Fruit fly (Drosophila melanogaster): Measurements from ENCODE around the gene CG33061.

CG33061 gene

DNA sequence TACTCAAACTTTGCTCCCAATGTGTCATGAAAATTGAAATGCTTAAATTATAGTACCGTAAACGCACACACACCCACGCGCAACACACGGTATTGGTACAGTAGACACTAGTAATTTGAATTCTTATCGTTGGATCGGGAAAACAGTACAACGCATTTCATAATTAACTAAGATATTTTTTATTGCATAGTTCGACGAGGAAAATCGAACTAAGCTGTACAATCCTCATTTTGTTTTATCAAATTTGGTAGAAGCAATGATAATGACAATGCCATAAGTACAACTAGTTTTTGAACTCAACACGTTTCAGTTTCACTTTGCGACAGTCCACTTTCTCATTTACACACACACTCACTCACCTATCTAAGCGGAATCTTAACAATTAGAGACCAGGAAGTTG is 51.2 kb downstream of the CG33061 start (continued):
- TF ChIP-seq prd (optimal IDR thresholded peaks at IDR 0.05) (no peak), prd (GFP tag; IDR thresholded peaks at IDR 0.05) (peak; percentile 67; the same call in 2 of the 3 replicates), CG9215 (GFP tag; IDR thresholded peaks at IDR 0.05) (no peak; the same call in 1 of the 2 replicates), tgo (GFP tag; IDR thresholded peaks at IDR 0.05) (peak; percentile 58), CG13296 (GFP tag; optimal IDR thresholded peaks at IDR 0.05) (peak; percentile 76), CTCF (GFP tag; optimal IDR thresholded peaks at IDR 0.05) (no peak), Myb (GFP tag; optimal IDR thresholded peaks at IDR 0.05) (no peak), h (optimal IDR thresholded peaks at IDR 0.05) (no peak), Jarid2 (GFP tag; optimal IDR thresholded peaks at IDR 0.05) (peak; percentile 14), kah (GFP tag; optimal IDR thresholded peaks at IDR 0.05) (peak; percentile 16), dmrt99B (tag; optimal IDR thresholded peaks at IDR 0.05) (peak; percentile 80), Doc2 (GFP tag; IDR thresholded peaks at IDR 0.05) (no peak), Ssrp (tag; optimal IDR thresholded peaks at IDR 0.05) (peak; percentile 59), Hr78 (GFP tag; optimal IDR thresholded peaks at IDR 0.05) (peak in 1 of 2 experiments; percentile 41), CG18619 (GFP tag; optimal IDR thresholded peaks at IDR 0.05) (peak; percentile 63), CG2202 (tag; optimal IDR thresholded peaks at IDR 0.05) (peak; percentile 28), run (tag; optimal IDR thresholded peaks at IDR 0.05) (peak; percentile 31), CG6254 (GFP tag; optimal IDR thresholded peaks at IDR 0.05) (no peak), Mrtf (GFP tag; IDR thresholded peaks at IDR 0.05) (peak; percentile 50; the same call in 1 of the 3 replicates), bigmax (GFP tag; optimal IDR thresholded peaks at IDR 0.05) (no peak), Gug (GFP tag; IDR thresholded peaks at IDR 0.05) (peak; percentile 44; the same call in 2 of the 4 replicates), Dip3 (GFP tag; optimal IDR thresholded peaks at IDR 0.05) (peak; percentile 45), CG11723 (GFP tag; optimal IDR thresholded peaks at IDR 0.05) (peak; percentile 46), wor (GFP tag; IDR thresholded peaks at IDR 0.05) (peak; percentile 43; the same call in 1 of the 2 replicates), chinmo (GFP tag; IDR thresholded peaks at IDR 0.05; ENCODE audit: partially characterized antibody) (no peak), CG14710 (tag; optimal IDR thresholded peaks at IDR 0.05) (peak; percentile 42), grn (GFP tag; optimal IDR thresholded peaks at IDR 0.05) (no peak), az2 (GFP tag; optimal IDR thresholded peaks at IDR 0.05) (peak; percentile 57), CG34376 (GFP tag; optimal IDR thresholded peaks at IDR 0.05) (no peak), CG6765 (GFP tag; optimal IDR thresholded peaks at IDR 0.05) (peak; percentile 66), CG8765 (GFP tag; IDR thresholded peaks at IDR 0.05) (no peak), chm (GFP tag; IDR thresholded peaks at IDR 0.05) (peak; percentile 14; the same call in 1 of the 2 replicates), vfl (GFP tag; optimal IDR thresholded peaks at IDR 0.05) (peak; percentile 23), CG8089 (GFP tag; optimal IDR thresholded peaks at IDR 0.05) (peak; percentile 58), CG1603 (tag; optimal IDR thresholded peaks at IDR 0.05) (peak; percentile 78), klu (GFP tag; IDR thresholded peaks at IDR 0.05) (0 out of 2 replicates have a peak, but pooled peaks have one; percentile 25), CG14667 (GFP tag; IDR thresholded peaks at IDR 0.05) (peak; percentile 44; the same call in 1 of the 2 replicates), gfzf (GFP tag; optimal IDR thresholded peaks at IDR 0.05) (no peak), CG10209 (GFP tag; optimal IDR thresholded peaks at IDR 0.05) (peak; percentile 56), CG2875 (GFP tag; optimal IDR thresholded peaks at IDR 0.05) (peak; percentile 19), Dip2 (GFP tag; IDR thresholded peaks at IDR 0.05) (no peak), fru (optimal IDR thresholded peaks at IDR 0.05) (no peak), slou (GFP tag; optimal IDR thresholded peaks at IDR 0.05) (no peak), HLH3B (GFP tag; IDR thresholded peaks at IDR 0.05) (peak; percentile 60), CG1602 (GFP tag; optimal IDR thresholded peaks at IDR 0.05) (peak; percentile 43), pfk (GFP tag; optimal IDR thresholded peaks at IDR 0.05) (no peak), CG12104 (GFP tag; optimal IDR thresholded peaks at IDR 0.05) (peak; percentile 53), Vsx1 (GFP tag; optimal IDR thresholded peaks at IDR 0.05) (no peak), btn (GFP tag; optimal IDR thresholded peaks at IDR 0.05) (peak; percentile 15), Rfx (GFP tag; IDR thresholded peaks at IDR 0.05) (0 out of 2 replicates have a peak, but pooled peaks have one; percentile 69), toy (GFP tag; IDR thresholded peaks at IDR 0.05) (peak; percentile 60; the same call in 1 of the 2 replicates), CG42726 (GFP tag; IDR thresholded peaks at IDR 0.05; ENCODE audit: partially characterized antibody) (no peak)
